Fruit fly (Drosophila melanogaster): ENCODE data around the gene per.

Gene per

dm6 chrX:2653533-2654296 lies 31.7 kb upstream of the per start (continued):
- TF ChIP-seq CG13424 (tag; optimal IDR thresholded peaks at IDR 0.05), result peak; percentile 15
- peak; percentile 11 for TF ChIP-seq Sox100B (GFP tag; optimal IDR thresholded peaks at IDR 0.05)
- no peak for TF ChIP-seq chif (GFP tag; optimal IDR thresholded peaks at IDR 0.05)
- no peak for TF ChIP-seq CG2875 (GFP tag; optimal IDR thresholded peaks at IDR 0.05)
- peak; percentile 26 for TF ChIP-seq CG11504 (tag; optimal IDR thresholded peaks at IDR 0.05)
- TF ChIP-seq CG31365 (tag; optimal IDR thresholded peaks at IDR 0.05), result peak; percentile 20
- TF ChIP-seq Hr78 (GFP tag; optimal IDR thresholded peaks at IDR 0.05), result no peak
- TF ChIP-seq Max (GFP tag; optimal IDR thresholded peaks at IDR 0.05), result no peak
- TF ChIP-seq bsh (GFP tag; optimal IDR thresholded peaks at IDR 0.05), result peak in 1 of 2 experiments; percentile 37
- TF ChIP-seq GATAe (GFP tag; conservative IDR thresholded peaks at IDR 0.05), result no peak
- peak; percentile 26 for TF ChIP-seq wek (GFP tag; optimal IDR thresholded peaks at IDR 0.05)
- TF ChIP-seq p53 (GFP tag; optimal IDR thresholded peaks at IDR 0.05), result no peak
- TF ChIP-seq CG3838 (GFP tag; optimal IDR thresholded peaks at IDR 0.05), result peak; percentile 37
- TF ChIP-seq ara (GFP tag; IDR thresholded peaks at IDR 0.05), result no peak
- no peak for TF ChIP-seq CG32767 (GFP tag; IDR thresholded peaks at IDR 0.05)
- TF ChIP-seq CG6654 (GFP tag; optimal IDR thresholded peaks at IDR 0.05), result no peak
- TF ChIP-seq sd (tag; optimal IDR thresholded peaks at IDR 0.05), result peak; percentile 32
- peak; percentile 82 for TF ChIP-seq sens (GFP tag)
- TF ChIP-seq CG5953 (GFP tag; IDR thresholded peaks at IDR 0.05), result no peak
- no peak for TF ChIP-seq bigmax (GFP tag; optimal IDR thresholded peaks at IDR 0.05)
- TF ChIP-seq Jarid2 (GFP tag; optimal IDR thresholded peaks at IDR 0.05), result no peak
- TF ChIP-seq cwo (GFP tag; optimal IDR thresholded peaks at IDR 0.05), result peak; percentile 90
- no peak for TF ChIP-seq Tbp (GFP tag; optimal IDR thresholded peaks at IDR 0.05)
- TF ChIP-seq CoRest (tag; optimal IDR thresholded peaks at IDR 0.05), result no peak
- TF ChIP-seq corto (GFP tag; optimal IDR thresholded peaks at IDR 0.05), result no peak
- no peak for TF ChIP-seq tgo (GFP tag; IDR thresholded peaks at IDR 0.05)
- peak; percentile 32 for TF ChIP-seq BtbVII (GFP tag; optimal IDR thresholded peaks at IDR 0.05)
- TF ChIP-seq Mes4 (GFP tag; optimal IDR thresholded peaks at IDR 0.05), result no peak
- no peak for TF ChIP-seq ham (GFP tag; IDR thresholded peaks at IDR 0.05)
- TF ChIP-seq nau (GFP tag; optimal IDR thresholded peaks at IDR 0.05), result peak; percentile 9
- no peak for TF ChIP-seq ttk (GFP tag; IDR thresholded peaks at IDR 0.05)
- TF ChIP-seq ATbp (GFP tag; optimal IDR thresholded peaks at IDR 0.05), result peak; percentile 72
- no peak for TF ChIP-seq CG15073 (GFP tag; optimal IDR thresholded peaks at IDR 0.05)
- no peak for TF ChIP-seq ems (GFP tag; optimal IDR thresholded peaks at IDR 0.05)
- TF ChIP-seq dysf (GFP tag; IDR thresholded peaks at IDR 0.05), result no peak
- no peak for TF ChIP-seq Doc3 (GFP tag; IDR thresholded peaks at IDR 0.05; ENCODE audit: partially characterized antibody)
- TF ChIP-seq yki (optimal IDR thresholded peaks at IDR 0.05), result no peak
- peak; percentile 72 for TF ChIP-seq Med (GFP tag)
- TF ChIP-seq crol (GFP tag; IDR thresholded peaks at IDR 0.05), result no peak
- TF ChIP-seq ken (GFP tag; IDR thresholded peaks at IDR 0.05), result no peak
- peak; percentile 57 for TF ChIP-seq CG17359 (tag; optimal IDR thresholded peaks at IDR 0.05)
- TF ChIP-seq CG2712 (tag; optimal IDR thresholded peaks at IDR 0.05), result no peak
- TF ChIP-seq sc (optimal IDR thresholded peaks at IDR 0.05), result no peak
- no peak for TF ChIP-seq sc (GFP tag; optimal IDR thresholded peaks at IDR 0.05)
- peak; percentile 27 for TF ChIP-seq gem (tag; optimal IDR thresholded peaks at IDR 0.05)
- peak; percentile 27 for TF ChIP-seq CG4707 (GFP tag; optimal IDR thresholded peaks at IDR 0.05)
- TF ChIP-seq CG8290 (GFP tag; optimal IDR thresholded peaks at IDR 0.05), result no peak
- no peak for TF ChIP-seq CG8290 (tag; optimal IDR thresholded peaks at IDR 0.05)
- TF ChIP-seq scrt (GFP tag; optimal IDR thresholded peaks at IDR 0.05), result no peak
- no peak for TF ChIP-seq NFAT (GFP tag; IDR thresholded peaks at IDR 0.05)

Data from whole organism, embryonic.